Fruit fly (Drosophila melanogaster) whole organism, embryonic: ENCODE data around the gene Tpr2.

Source experiments
- Atf-2 ChIP-seq: fragments of 200-800 bp; sonication (Bioruptor generic); optimal IDR thresholded peaks from 2 replicates; lab custom pipeline; 2016; ENCODE audit warnings: missing biosample characterization, missing genetic modification characterization
- CG12219 ChIP-seq: fragments of 200-800 bp; sonication (Bioruptor generic); optimal IDR thresholded peaks from 3 replicates; lab custom pipeline; 2018; ENCODE audit warnings: missing biosample characterization, mild to moderate bottlenecking, missing genetic modification characterization
- CG13287 ChIP-seq: fragments of 200-800 bp; sonication (Bioruptor generic); IDR thresholded peaks from 2 replicates; pipeline ENCODE4 v1.3.6; 2022; ENCODE audit warnings: missing biosample characterization, missing genetic modification characterization; ENCODE audit not compliant: partially characterized antibody
- CG13624 ChIP-seq: fragments of 200-800 bp; sonication (Bioruptor generic); optimal IDR thresholded peaks from 2 replicates; lab custom pipeline; 2016; ENCODE audit warnings: missing biosample characterization, missing genetic modification characterization
- CG14014 ChIP-seq: fragments of 200-800 bp; sonication (Bioruptor generic); IDR thresholded peaks from 2 replicates; pipeline ENCODE4 v1.3.6; 2022; ENCODE audit warnings: missing biosample characterization, missing genetic modification characterization
- CG14050 ChIP-seq: fragments of 200-800 bp; sonication (Bioruptor generic); IDR thresholded peaks from 3 replicates; pipeline ENCODE4 v1.3.6; 2022; ENCODE audit warnings: missing biosample characterization, missing genetic modification characterization
- CG14441 ChIP-seq: fragments of 200-800 bp; sonication (Bioruptor generic); IDR thresholded peaks from 2 replicates; pipeline ENCODE4 v1.3.6; 2022; ENCODE audit warnings: missing biosample characterization, missing genetic modification characterization
- CG15011 ChIP-seq: fragments of 200-800 bp; sonication (Bioruptor generic); optimal IDR thresholded peaks from 3 replicates; lab custom pipeline; 2018; ENCODE audit warnings: missing biosample characterization, mild to moderate bottlenecking, missing genetic modification characterization
- CG17802 ChIP-seq: fragments of 200-800 bp; sonication (Bioruptor generic); optimal IDR thresholded peaks from 2 replicates; lab custom pipeline; 2018; ENCODE audit warnings: missing biosample characterization, mild to moderate bottlenecking, missing genetic modification characterization, moderate library complexity
- CG17829 ChIP-seq: fragments of 200-800 bp; optimal IDR thresholded peaks from 2 replicates; lab custom pipeline; 2019; ENCODE audit warnings: missing biosample characterization, mild to moderate bottlenecking, missing genetic modification characterization, moderate library complexity
- CG1832 ChIP-seq: fragments of 200-800 bp; sonication (Bioruptor generic); optimal IDR thresholded peaks from 2 replicates; lab custom pipeline; 2017; ENCODE audit warnings: missing biosample characterization, mild to moderate bottlenecking, missing genetic modification characterization, inconsistent platforms
- CG18599 ChIP-seq: fragments of 200-800 bp; sonication (Bioruptor generic); optimal IDR thresholded peaks from 3 replicates; lab custom pipeline; 2017; ENCODE audit warnings: missing biosample characterization, missing genetic modification characterization, mild to moderate bottlenecking, moderate library complexity, missing genetic modification reagents
- CG2129 ChIP-seq: fragments of 200-800 bp; sonication (Bioruptor generic); IDR thresholded peaks from 2 replicates; pipeline ENCODE4 v1.3.6; 2022; ENCODE audit warnings: missing biosample characterization, missing genetic modification characterization; ENCODE audit not compliant: partially characterized antibody
- CG31441 ChIP-seq: fragments of 200-800 bp; sonication (Bioruptor generic); IDR thresholded peaks from 2 replicates; pipeline ENCODE4 v1.3.6; 2022; ENCODE audit warnings: missing biosample characterization, missing genetic modification characterization
- CG3726 ChIP-seq: fragments of 200-800 bp; sonication (Bioruptor generic); IDR thresholded peaks from 3 replicates; pipeline ENCODE4, ENCODE4 v1.3.6; 2022; ENCODE audit warnings: missing biosample characterization, missing genetic modification characterization
- CG4360 ChIP-seq: fragments of 200-800 bp; sonication (Bioruptor generic); IDR thresholded peaks from 2 replicates; pipeline ENCODE4 v1.3.6; 2022; ENCODE audit warnings: missing biosample characterization, missing genetic modification characterization
- CG8089 ChIP-seq: fragments of 200-800 bp; sonication (Bioruptor generic); optimal IDR thresholded peaks from 3 replicates; lab custom pipeline; 2016; ENCODE audit warnings: missing biosample characterization, missing genetic modification characterization
- CG8388 ChIP-seq: fragments of 200-800 bp; sonication (Bioruptor generic); optimal IDR thresholded peaks from 2 replicates; lab custom pipeline; 2019; ENCODE audit warnings: missing biosample characterization, mild to moderate bottlenecking, missing genetic modification characterization, moderate library complexity
- CG9817 ChIP-seq: fragments of 200-800 bp; sonication (Bioruptor generic); optimal IDR thresholded peaks from 2 replicates; lab custom pipeline; 2018; ENCODE audit warnings: missing biosample characterization, mild to moderate bottlenecking, missing genetic modification characterization, moderate library complexity
- Camta ChIP-seq: fragments of 200-800 bp; sonication (Bioruptor generic); optimal IDR thresholded peaks from 2 replicates; lab custom pipeline; 2016; ENCODE audit warnings: missing biosample characterization, missing genetic modification characterization
- Chrac-16 ChIP-seq: fragments of 200-800 bp; sonication (Bioruptor generic); optimal IDR thresholded peaks from 3 replicates; lab custom pipeline; 2016; ENCODE audit warnings: missing biosample characterization, missing genetic modification characterization
- Doc3 ChIP-seq: fragments of 200-800 bp; sonication (Bioruptor generic); IDR thresholded peaks from 3 replicates; pipeline ENCODE4 v1.3.6; 2022; ENCODE audit warnings: missing biosample characterization, missing genetic modification characterization; ENCODE audit not compliant: partially characterized antibody
- E2f1 ChIP-seq: fragments of 200-800 bp; sonication (Bioruptor generic); IDR thresholded peaks from 2 replicates; pipeline ENCODE4 v1.3.6; 2022; ENCODE audit warnings: missing biosample characterization, missing genetic modification characterization
- HLH54F ChIP-seq: fragments of 200-800 bp; sonication (Bioruptor generic); optimal IDR thresholded peaks from 3 replicates; lab custom pipeline; 2016; ENCODE audit warnings: missing biosample characterization, missing genetic modification characterization
- NC2α ChIP-seq: fragments of 200-800 bp; sonication (Bioruptor generic); optimal IDR thresholded peaks from 2 replicates; lab custom pipeline; 2016; ENCODE audit warnings: missing biosample characterization, missing genetic modification characterization
- NK7.1 ChIP-seq: fragments of 200-800 bp; sonication (Bioruptor generic); optimal IDR thresholded peaks from 3 replicates; lab custom pipeline; 2016; ENCODE audit warnings: missing biosample characterization, missing genetic modification characterization
- Nf-YA ChIP-seq: fragments of 200-800 bp; sonication (Bioruptor generic); IDR thresholded peaks from 2 replicates; pipeline ENCODE4 v1.3.6; 2022; ENCODE audit warnings: missing biosample characterization, missing genetic modification characterization
- Scr ChIP-seq: fragments of 200-800 bp; sonication (Bioruptor generic); IDR thresholded peaks from 2 replicates; pipeline ENCODE4 v1.3.6; 2022; ENCODE audit warnings: missing biosample characterization, missing genetic modification characterization; ENCODE audit not compliant: partially characterized antibody
- Trl ChIP-seq, 3 experiments: fragments of >200 bp in 2 of 3; fragments of 200-800 bp in 1 of 3; sonication (Bioruptor generic) in 1 of 3; optimal IDR thresholded peaks; 2 replicates in 1 of 3; 3 replicates in 2 of 3; lab custom pipeline; 2016 to 2017; ENCODE audit warnings: missing biosample characterization in 1 of 3, missing genetic modification characterization in 1 of 3
- abd-A ChIP-seq: fragments of 200-800 bp; sonication (Bioruptor generic); optimal IDR thresholded peaks from 3 replicates; lab custom pipeline; 2019; ENCODE audit warnings: missing biosample characterization, mild to moderate bottlenecking, missing genetic modification characterization, moderate library complexity
- dmrt11E ChIP-seq: fragments of 200-800 bp; sonication (Bioruptor generic); optimal IDR thresholded peaks from 3 replicates; lab custom pipeline; 2018; ENCODE audit warnings: missing biosample characterization, mild to moderate bottlenecking, missing genetic modification characterization, moderate library complexity
- dmrt99B ChIP-seq: fragments of 200-800 bp; sonication (Bioruptor generic); optimal IDR thresholded peaks from 2 replicates; lab custom pipeline; 2018; ENCODE audit warnings: missing biosample characterization, mild to moderate bottlenecking, missing genetic modification characterization, moderate library complexity
- dpn ChIP-seq, 2 experiments: fragments of 200-800 bp; sonication (Bioruptor generic); optimal IDR thresholded peaks; 3 replicates each; lab custom pipeline; 2016; ENCODE audit warnings: missing biosample characterization in 2 of 2, missing genetic modification characterization in 2 of 2
- emc ChIP-seq: fragments of 200-800 bp; sonication (Bioruptor generic); optimal IDR thresholded peaks from 2 replicates; lab custom pipeline; 2016; ENCODE audit warnings: missing biosample characterization, missing genetic modification characterization
- esg ChIP-seq: fragments of 200-800 bp; sonication (Bioruptor generic); conservative IDR thresholded peaks from 2 replicates; pipeline ENCODE4 v1.3.6; 2022; ENCODE audit warnings: missing biosample characterization, missing genetic modification characterization
- fd96Cb ChIP-seq: fragments of 200-800 bp; sonication (Bioruptor generic); optimal IDR thresholded peaks from 2 replicates; lab custom pipeline; 2018; ENCODE audit warnings: missing biosample characterization, mild to moderate bottlenecking, missing genetic modification characterization, moderate library complexity
- gsb ChIP-seq: fragments of 200-800 bp; sonication (Bioruptor generic); IDR thresholded peaks from 2 replicates; pipeline ENCODE4 v1.3.6; 2022; ENCODE audit warnings: missing biosample characterization, missing genetic modification characterization
- hkb ChIP-seq, 2 experiments: fragments of 200-800 bp in 1 of 2; fragments of >200 bp in 1 of 2; sonication (Bioruptor generic) in 1 of 2; IDR thresholded peaks in 1 of 2; optimal IDR thresholded peaks in 1 of 2; 2 replicates each; pipeline versions ENCODE4 v1.3.6 to Lab custom; 2017 to 2022; ENCODE audit warnings: missing biosample characterization in 1 of 2, missing genetic modification characterization in 1 of 2
- hth ChIP-seq: fragments of >200 bp; optimal IDR thresholded peaks from 2 replicates; lab custom pipeline; 2017; ENCODE audit warnings: inconsistent platforms
- insv ChIP-seq, 2 experiments: fragments of 200-800 bp; sonication (Bioruptor generic); optimal IDR thresholded peaks; 3 replicates each; lab custom pipeline; 2016 to 2018; ENCODE audit warnings: missing biosample characterization in 2 of 2, missing genetic modification characterization in 2 of 2
- lab ChIP-seq: fragments of 200-800 bp; sonication (Bioruptor generic); optimal IDR thresholded peaks from 3 replicates; lab custom pipeline; 2017; ENCODE audit warnings: missing biosample characterization, missing genetic modification characterization, mild to moderate bottlenecking, moderate library complexity, missing genetic modification reagents
- lmd ChIP-seq: fragments of 200-800 bp; sonication (Bioruptor generic); IDR thresholded peaks from 2 replicates; pipeline ENCODE4 v1.3.6; 2022; ENCODE audit warnings: missing biosample characterization, missing genetic modification characterization
- mirr ChIP-seq: fragments of 200-800 bp; sonication (Bioruptor generic); optimal IDR thresholded peaks from 3 replicates; lab custom pipeline; 2018; ENCODE audit warnings: missing biosample characterization, mild to moderate bottlenecking, missing genetic modification characterization
- pum ChIP-seq: fragments of 200-800 bp; sonication (Bioruptor generic); optimal IDR thresholded peaks from 2 replicates; lab custom pipeline; 2016; ENCODE audit warnings: missing biosample characterization, missing genetic modification characterization
- ro ChIP-seq: fragments of 200-800 bp; sonication (Bioruptor generic); IDR thresholded peaks from 2 replicates; pipeline ENCODE4 v1.3.6; 2022; ENCODE audit warnings: missing biosample characterization, missing genetic modification characterization
- row ChIP-seq: fragments of 200-800 bp; sonication (Bioruptor generic); IDR thresholded peaks from 3 replicates; pipeline ENCODE4 v1.3.6; 2022; ENCODE audit warnings: missing biosample characterization, missing genetic modification characterization
- so ChIP-seq: fragments of 200-800 bp; sonication (Bioruptor generic); IDR thresholded peaks from 3 replicates; pipeline ENCODE4 v1.3.6; 2022; ENCODE audit warnings: missing biosample characterization, missing genetic modification characterization
- toy ChIP-seq: fragments of 200-800 bp; sonication (Bioruptor generic); IDR thresholded peaks from 2 replicates; pipeline ENCODE4 v1.3.6; 2022; ENCODE audit warnings: missing biosample characterization, missing genetic modification characterization
- ttk ChIP-seq: fragments of 200-800 bp; sonication (Bioruptor generic); IDR thresholded peaks from 2 replicates; pipeline ENCODE4 v2.1.2; 2022; ENCODE audit warnings: missing biosample characterization, missing genetic modification characterization

Tpr2 gene

DNA sequence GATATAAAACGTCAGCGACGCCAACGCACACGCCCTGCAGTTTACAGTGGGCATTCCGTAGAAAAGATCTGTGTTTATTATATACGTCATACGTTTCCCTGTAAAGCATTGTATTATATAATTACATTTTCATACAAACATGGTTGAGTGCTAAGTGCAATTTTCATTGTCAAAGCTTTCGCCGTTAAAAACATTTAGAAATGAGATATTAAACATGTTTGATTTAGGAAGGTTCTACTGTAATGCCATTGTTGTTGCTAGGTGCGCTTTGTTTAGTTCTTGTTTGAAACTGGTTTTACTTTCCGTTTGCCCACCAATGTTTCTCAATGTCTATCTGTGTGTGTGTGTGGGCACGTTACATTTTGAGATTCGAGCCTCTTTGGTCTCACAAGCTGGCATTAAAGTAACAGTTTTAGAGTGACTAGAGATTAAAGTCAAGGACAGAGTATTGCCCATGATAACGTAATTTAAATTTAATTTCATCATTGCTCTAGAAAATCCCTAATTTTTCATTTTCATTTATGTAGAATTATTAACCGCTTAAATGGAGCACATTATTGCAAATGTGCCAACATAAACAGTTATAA lies 1.4 kb downstream of the Tpr2 start (continued):
- TF ChIP-seq Doc3 (no peak), Camta (GFP tag; lab: Kevin White, UChicago) (peak; percentile 37), CG8388 (peak; percentile 74), so (GFP tag; lab: Robert Waterston, UW) (peak; percentile 53; the same call in 1 of the 3 replicates), CG1832 (no peak), CG18599 (GFP tag; lab: Kevin White, UChicago) (peak; percentile 77), E2f1 (GFP tag; lab: Robert Waterston, UW) (peak; percentile 76), emc (GFP tag; lab: Kevin White, UChicago) (peak; percentile 38), CG9817 (tag; lab: Kevin White, UChicago) (peak; percentile 77), CG13287 (GFP tag; lab: Robert Waterston, UW) (no peak), CG15011 (GFP tag; lab: Kevin White, UChicago) (peak; percentile 21), CG12219 (GFP tag; lab: Kevin White, UChicago) (peak; percentile 88), Chrac-16 (GFP tag; lab: Kevin White, UChicago) (peak; percentile 72), CG14014 (GFP tag; lab: Robert Waterston, UW) (peak; percentile 74), toy (GFP tag; lab: Robert Waterston, UW) (no peak), CG8089 (GFP tag; lab: Kevin White, UChicago) (peak; percentile 44), CG17802 (tag; lab: Kevin White, UChicago) (peak; percentile 39), CG13624 (peak; percentile 6), HLH54F (GFP tag; lab: Kevin White, UChicago) (peak; percentile 44), Trl (optimal IDR thresholded peaks at IDR 0.05; lab: Kevin White, UChicago) (no peak), Trl (GFP tag; optimal IDR thresholded peaks at IDR 0.05; lab: Kevin White, UChicago) (peak; percentile 34), pum (peak; percentile 66), NC2α (peak; percentile 49), CG14441 (GFP tag; lab: Robert Waterston, UW) (peak; percentile 73), mirr (GFP tag; lab: Kevin White, UChicago) (no peak), row (peak; percentile 93), ro (GFP tag; lab: Robert Waterston, UW) (no peak), insv (GFP tag; optimal IDR thresholded peaks at IDR 0.05; lab: Kevin White, UChicago) (peak in 1 of 2 experiments; percentile 17), Scr (GFP tag; lab: Robert Waterston, UW) (no peak), Atf-2 (GFP tag; lab: Kevin White, UChicago) (peak; percentile 54), lab (GFP tag; lab: Kevin White, UChicago) (peak; percentile 82), CG2129 (no peak), dmrt99B (tag; lab: Kevin White, UChicago) (peak; percentile 89), hth (lab: Kevin White, UChicago) (no peak), abd-A (tag; lab: Kevin White, UChicago) (peak; percentile 21), fd96Cb (peak; percentile 79), dmrt11E (tag; lab: Kevin White, UChicago) (peak; percentile 82), CG31441 (peak; percentile 79), Nf-YA (GFP tag; lab: Robert Waterston, UW) (peak; percentile 51; the same call in 1 of the 2 replicates), CG4360 (GFP tag; lab: Robert Waterston, UW) (peak; percentile 79), ttk (peak; percentile 72), esg (GFP tag; lab: Robert Waterston, UW) (peak; percentile 63), CG3726 (GFP tag; lab: Robert Waterston, UW) (no peak), lmd (GFP tag; lab: Robert Waterston, UW) (peak; percentile 84), gsb (GFP tag; lab: Robert Waterston, UW) (peak; percentile 63), CG17829 (peak; percentile 86), hkb (optimal IDR thresholded peaks at IDR 0.05; lab: Kevin White, UChicago) (no peak), hkb (GFP tag; IDR thresholded peaks at IDR 0.05; lab: Robert Waterston, UW) (peak; percentile 85), CG14050 (GFP tag; lab: Robert Waterston, UW) (peak; percentile 58; the same call in 2 of the 3 replicates), dpn (GFP tag; optimal IDR thresholded peaks at IDR 0.05; lab: Kevin White, UChicago) (peak; percentile 44 to 79), NK7.1 (GFP tag; lab: Kevin White, UChicago) (peak; percentile 49)
